Worm (Caenorhabditis elegans) whole organism, L2 larva: Measurements from ENCODE around the gene pch-2.
A peak's percentile ranks its signal among the peaks of the same experiment; 100 is the strongest.

Experiments
- C34F6.9 ChIP-seq: fragments of 150-350 bp; optimal IDR thresholded peaks from 2 replicates; lab custom pipeline; 2014; ENCODE audit warnings: missing biosample characterization, missing genetic modification characterization
- R02D3.7 ChIP-seq: fragments of 150-350 bp; optimal IDR thresholded peaks from 2 replicates; lab custom pipeline; 2014; ENCODE audit warnings: missing biosample characterization, missing genetic modification characterization
- alr-1 ChIP-seq: fragments of 150-350 bp; optimal IDR thresholded peaks from 2 replicates; lab custom pipeline; 2014; ENCODE audit warnings: missing biosample characterization, missing genetic modification characterization
- ama-1 ChIP-seq: fragments of 150-350 bp; optimal IDR thresholded peaks from 2 replicates; lab custom pipeline; 2018; ENCODE audit warnings: inconsistent platforms
- blmp-1 ChIP-seq: sonication (generic microtip); optimal IDR thresholded peaks from 2 replicates; lab custom pipeline; 2017; ENCODE audit warnings: missing genetic modification characterization, mild to moderate bottlenecking, missing compliant biosample characterization, antibody characterized with exemption, moderate library complexity; ENCODE audit not compliant: insufficient read depth
- ceh-16 ChIP-seq: fragments of 150-350 bp; optimal IDR thresholded peaks from 2 replicates; lab custom pipeline; 2014; ENCODE audit warnings: missing biosample characterization, missing genetic modification characterization
- ceh-82 ChIP-seq: fragments of 150-350 bp; optimal IDR thresholded peaks from 2 replicates; lab custom pipeline; 2014; ENCODE audit warnings: missing biosample characterization, missing genetic modification characterization
- egl-27 ChIP-seq: sonication (generic microtip); optimal IDR thresholded peaks from 3 replicates; lab custom pipeline; 2017; ENCODE audit warnings: missing biosample characterization, missing genetic modification reagents, missing genetic modification characterization
- elt-1 ChIP-seq: fragments of 150-350 bp; optimal IDR thresholded peaks from 2 replicates; lab custom pipeline; 2014; ENCODE audit warnings: missing biosample characterization, missing genetic modification characterization
- elt-3 ChIP-seq: sonication (generic microtip); optimal IDR thresholded peaks from 2 replicates; lab custom pipeline; 2017; ENCODE audit warnings: missing biosample characterization, missing genetic modification characterization
- fos-1 ChIP-seq: fragments of 150-350 bp; optimal IDR thresholded peaks from 2 replicates; lab custom pipeline; 2014; ENCODE audit warnings: missing biosample characterization, missing genetic modification characterization
- lin-11 ChIP-seq: fragments of 150-350 bp; sonication (generic microtip); optimal IDR thresholded peaks from 2 replicates; lab custom pipeline; 2014; ENCODE audit warnings: missing biosample characterization, missing genetic modification characterization, inconsistent platforms, mixed read lengths
- lin-13 ChIP-seq: fragments of 150-350 bp; optimal IDR thresholded peaks from 2 replicates; lab custom pipeline; 2014; ENCODE audit warnings: missing biosample characterization, missing genetic modification reagents, missing genetic modification characterization
- lin-39 ChIP-seq: fragments of 150-350 bp; optimal IDR thresholded peaks from 2 replicates; lab custom pipeline; 2014; ENCODE audit warnings: missing biosample characterization, missing genetic modification reagents, missing genetic modification characterization
- lsy-2 ChIP-seq, 2 experiments: fragments of 150-350 bp in 1 of 2; sonication (generic microtip) in 1 of 2; optimal IDR thresholded peaks; 2 replicates each; lab custom pipeline; 2014 to 2017; ENCODE audit warnings: missing biosample characterization in 2 of 2, missing genetic modification characterization in 2 of 2
- mbf-1 ChIP-seq: sonication (generic microtip); optimal IDR thresholded peaks from 2 replicates; lab custom pipeline; 2017; ENCODE audit warnings: missing biosample characterization, missing genetic modification characterization
- nhr-11 ChIP-seq: fragments of 150-350 bp; optimal IDR thresholded peaks from 2 replicates; lab custom pipeline; 2014; ENCODE audit warnings: missing biosample characterization, missing genetic modification characterization
- nhr-129 ChIP-seq: fragments of 150-350 bp; optimal IDR thresholded peaks from 2 replicates; lab custom pipeline; 2014; ENCODE audit warnings: missing biosample characterization, missing genetic modification characterization
- nhr-21 ChIP-seq: fragments of 150-350 bp; optimal IDR thresholded peaks from 2 replicates; lab custom pipeline; 2014; ENCODE audit warnings: missing biosample characterization, missing genetic modification characterization
- nhr-23 ChIP-seq: fragments of 150-350 bp; optimal IDR thresholded peaks from 2 replicates; lab custom pipeline; 2014; ENCODE audit warnings: missing biosample characterization, missing genetic modification reagents, missing genetic modification characterization
- nhr-237 ChIP-seq: fragments of 150-350 bp; optimal IDR thresholded peaks from 2 replicates; lab custom pipeline; 2014; ENCODE audit warnings: missing biosample characterization, missing genetic modification characterization
- nhr-25 ChIP-seq: fragments of 150-350 bp; sonication (generic microtip); optimal IDR thresholded peaks from 3 replicates; lab custom pipeline; 2014; ENCODE audit warnings: missing biosample characterization, missing genetic modification characterization
- nhr-6 ChIP-seq: fragments of 150-350 bp; optimal IDR thresholded peaks from 2 replicates; lab custom pipeline; 2014; ENCODE audit warnings: missing biosample characterization, missing genetic modification characterization
- nhr-77 ChIP-seq: fragments of 150-350 bp; optimal IDR thresholded peaks from 2 replicates; lab custom pipeline; 2014; ENCODE audit warnings: missing biosample characterization, missing genetic modification characterization
- peb-1 ChIP-seq: fragments of 150-350 bp; optimal IDR thresholded peaks from 2 replicates; lab custom pipeline; 2014; ENCODE audit warnings: missing biosample characterization, missing genetic modification characterization
- sem-4 ChIP-seq: fragments of 150-350 bp; optimal IDR thresholded peaks from 2 replicates; lab custom pipeline; 2014; ENCODE audit warnings: missing biosample characterization, missing genetic modification reagents, missing genetic modification characterization
- skn-1 ChIP-seq: sonication (generic microtip); optimal IDR thresholded peaks from 2 replicates; lab custom pipeline; 2017; ENCODE audit warnings: missing biosample characterization, missing genetic modification characterization
- sma-9 ChIP-seq, 2 experiments: fragments of 150-350 bp in 1 of 2; sonication (generic microtip) in 1 of 2; optimal IDR thresholded peaks; 2 replicates each; lab custom pipeline; 2014 to 2016; ENCODE audit warnings: missing genetic modification characterization in 2 of 2, mild to moderate bottlenecking in 1 of 2, missing biosample characterization in 1 of 2, missing compliant biosample characterization in 1 of 2, missing genetic modification reagents in 1 of 2, moderate library complexity in 1 of 2
- unc-39 ChIP-seq: fragments of 150-350 bp; optimal IDR thresholded peaks from 2 replicates; lab custom pipeline; 2014; ENCODE audit warnings: missing biosample characterization, missing genetic modification characterization
- unc-55 ChIP-seq: fragments of 150-350 bp; sonication (generic microtip); optimal IDR thresholded peaks from 3 replicates; lab custom pipeline; 2014; ENCODE audit warnings: missing biosample characterization, missing genetic modification reagents, missing genetic modification characterization
- unc-62 ChIP-seq: fragments of 150-350 bp; optimal IDR thresholded peaks from 2 replicates; lab custom pipeline; 2014; ENCODE audit warnings: missing biosample characterization, missing genetic modification reagents, missing genetic modification characterization
- ztf-1 ChIP-seq: fragments of 200-800 bp; sonication (Bioruptor generic); conservative IDR thresholded peaks from 2 replicates; pipeline ENCODE4 v1.3.6; 2022; ENCODE audit warnings: missing genetic modification characterization, missing compliant biosample characterization
- ztf-11 ChIP-seq: sonication (generic microtip); optimal IDR thresholded peaks from 2 replicates; lab custom pipeline; 2017; ENCODE audit warnings: missing biosample characterization, missing genetic modification characterization

pch-2 gene

DNA sequence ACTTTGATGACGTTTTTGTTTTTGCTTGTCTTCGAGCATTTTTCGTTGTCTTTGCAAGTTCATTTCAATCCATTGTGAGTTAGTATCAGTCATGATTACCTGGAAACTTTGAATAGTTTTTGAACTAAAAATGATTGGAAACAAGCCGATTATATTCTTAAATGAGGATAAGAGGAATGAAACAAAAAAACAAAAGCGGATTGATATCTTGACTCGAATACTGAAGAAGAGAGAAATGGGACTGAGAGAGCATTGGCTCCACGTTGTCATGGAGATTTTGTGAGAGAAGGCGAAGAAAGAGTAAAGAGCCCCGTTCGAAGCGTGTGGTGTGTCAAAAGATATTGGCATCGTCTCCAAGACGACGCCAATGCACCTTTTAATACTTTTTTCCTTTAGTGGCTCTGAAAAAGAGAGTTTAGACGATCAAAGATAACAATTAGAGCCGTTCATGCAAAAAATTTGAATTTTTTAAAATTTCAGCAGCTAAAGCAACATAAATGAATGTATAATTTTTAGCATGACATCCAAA, 1.2 kb upstream of the pch-2 start, which contains the start of the genes tub-1 and tmem-138:
Gene tub-1 (minus strand): TSS at position 101 of the 529 bp plus-strand sequence.
Gene tmem-138 (plus strand): TSS at position 479 of the 529 bp plus-strand sequence.
- TF ChIP-seq ztf-11 (tag; lab: Kevin White, UChicago) (no peak), nhr-23 (no peak), lin-13 (GFP tag; lab: Kevin White, UChicago) (no peak), elt-3 (tag; lab: Kevin White, UChicago) (no peak), sma-9 (GFP tag; optimal IDR thresholded peaks at IDR 0.05; lab: Kevin White, UChicago) (no peak), sma-9 (tag; optimal IDR thresholded peaks at IDR 0.05; lab: Kevin White, UChicago) (no peak), alr-1 (tag; lab: Kevin White, UChicago) (no peak), mbf-1 (no peak), unc-62 (GFP tag; lab: Kevin White, UChicago) (no peak), ama-1 (lab: Kevin White, UChicago) (no peak), nhr-11 (tag; lab: Kevin White, UChicago) (no peak), sem-4 (tag; lab: Kevin White, UChicago) (no peak)
- TF ChIP-seq, all 48 proteins: peak for 0

DNA sequence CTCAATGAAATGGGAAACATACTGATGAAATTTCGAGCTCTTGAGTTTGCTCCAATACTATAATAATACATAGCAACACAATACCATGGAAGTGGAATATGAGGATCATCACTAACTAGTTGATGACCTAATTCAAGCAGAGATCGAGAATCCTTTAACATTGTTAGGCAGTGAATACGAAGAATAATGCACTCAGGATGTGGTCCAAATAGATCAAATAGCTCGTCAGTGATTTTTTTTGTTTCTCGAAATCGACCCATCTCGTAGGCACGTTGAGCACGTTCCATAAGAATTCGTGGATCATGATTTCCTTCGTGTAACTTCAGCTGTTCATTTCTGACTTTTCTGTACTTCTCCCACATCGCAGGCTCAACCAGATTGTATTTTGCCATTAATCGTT, 2.8 kb downstream of the pch-2 start:
- TF ChIP-seq alr-1 (tag; lab: Kevin White, UChicago) (no peak), skn-1 (tag; lab: Kevin White, UChicago) (no peak), nhr-77 (tag; lab: Kevin White, UChicago) (no peak), egl-27 (tag; lab: Kevin White, UChicago) (no peak), sem-4 (tag; lab: Kevin White, UChicago) (no peak), unc-55 (GFP tag; lab: Kevin White, UChicago) (no peak), nhr-21 (tag; lab: Kevin White, UChicago) (no peak)
- TF ChIP-seq, all 48 proteins: peak for 0

DNA sequence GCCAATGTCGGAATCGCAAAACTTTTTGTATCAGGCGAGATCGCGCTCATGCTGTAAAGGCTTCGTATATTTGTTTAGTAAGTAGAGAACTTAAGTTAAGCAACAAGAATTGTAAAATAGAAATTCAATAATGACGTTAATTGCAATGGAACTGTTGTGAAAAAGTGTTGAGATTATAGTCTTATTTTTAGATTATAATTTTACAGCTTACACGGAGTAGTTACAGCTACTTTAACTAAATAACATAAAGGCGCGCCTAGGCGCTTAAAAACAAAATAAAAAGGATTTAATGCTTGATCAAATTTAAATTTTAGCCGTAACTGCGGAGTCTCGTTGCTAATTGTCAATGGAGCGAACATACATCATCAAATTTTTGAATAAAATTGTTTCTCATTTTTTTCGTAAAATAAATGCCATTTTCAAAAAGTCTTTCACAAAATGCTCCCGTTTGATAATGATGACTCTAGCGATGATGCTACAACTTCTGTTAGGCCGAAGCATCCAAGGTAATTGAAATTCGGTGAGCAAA, 4.0 kb downstream of the pch-2 start, which contains the start of the genes emb-27 and rrf-3:
Gene emb-27 (minus strand): TSS at position 51 of the 529 bp plus-strand sequence.
Gene rrf-3 (plus strand): TSS at position 346 of the 529 bp plus-strand sequence.
- no peak for TF ChIP-seq unc-39 (tag; lab: Kevin White, UChicago)
- no peak for TF ChIP-seq nhr-25 (tag; lab: Kevin White, UChicago)
- TF ChIP-seq C34F6.9 = peak; percentile 92
- TF ChIP-seq ama-1 (lab: Kevin White, UChicago) = no peak
- TF ChIP-seq alr-1 (tag; lab: Kevin White, UChicago) = no peak
- peak; percentile 49 for TF ChIP-seq nhr-129
- peak; percentile 15 to 78 for TF ChIP-seq lsy-2 (tag; optimal IDR thresholded peaks at IDR 0.05; lab: Kevin White, UChicago)
- TF ChIP-seq lin-39 (tag; lab: Kevin White, UChicago) = no peak
- peak; percentile 22 for TF ChIP-seq fos-1 (tag; lab: Kevin White, UChicago)
- TF ChIP-seq, all 48 proteins: peak for 4

DNA sequence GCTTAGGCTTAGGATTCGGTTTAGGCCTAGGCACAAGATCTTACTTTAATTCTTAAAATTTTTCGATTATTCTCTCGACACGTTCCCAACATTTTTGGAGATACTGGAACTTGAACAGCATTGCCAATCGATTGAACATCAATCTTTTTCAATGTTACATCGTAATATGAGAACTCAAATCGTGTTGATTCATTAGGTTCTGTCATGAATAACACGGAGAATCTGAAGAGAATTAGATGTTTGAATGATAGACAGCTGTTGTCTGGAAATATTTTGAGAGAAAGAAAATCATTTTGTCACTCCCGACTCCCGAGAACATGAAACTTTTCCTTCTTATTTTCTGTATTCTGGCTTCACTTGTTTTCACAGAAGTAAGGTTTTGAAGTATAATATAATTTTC, 11.1 kb downstream of the pch-2 start, which contains the start of gene T05C12.15:
Gene T05C12.15 (plus strand): TSS at position 301 of the 400 bp plus-strand sequence.
- TF ChIP-seq ama-1 (lab: Kevin White, UChicago) = no peak
- no peak for TF ChIP-seq lsy-2 (tag; optimal IDR thresholded peaks at IDR 0.05; lab: Kevin White, UChicago)
- TF ChIP-seq egl-27 (tag; lab: Kevin White, UChicago) = no peak
- no peak for TF ChIP-seq blmp-1 (tag; lab: Kevin White, UChicago)
- TF ChIP-seq lin-39 (tag; lab: Kevin White, UChicago) = no peak
- TF ChIP-seq unc-39 (tag; lab: Kevin White, UChicago) = no peak
- TF ChIP-seq fos-1 (tag; lab: Kevin White, UChicago) = no peak
- TF ChIP-seq ceh-16 (tag; lab: Kevin White, UChicago) = no peak
- TF ChIP-seq sem-4 (tag; lab: Kevin White, UChicago) = no peak
- TF ChIP-seq nhr-6 (tag; lab: Kevin White, UChicago) = no peak
- no peak for TF ChIP-seq ztf-1 (GFP tag; lab: Robert Waterston, UW)

DNA sequence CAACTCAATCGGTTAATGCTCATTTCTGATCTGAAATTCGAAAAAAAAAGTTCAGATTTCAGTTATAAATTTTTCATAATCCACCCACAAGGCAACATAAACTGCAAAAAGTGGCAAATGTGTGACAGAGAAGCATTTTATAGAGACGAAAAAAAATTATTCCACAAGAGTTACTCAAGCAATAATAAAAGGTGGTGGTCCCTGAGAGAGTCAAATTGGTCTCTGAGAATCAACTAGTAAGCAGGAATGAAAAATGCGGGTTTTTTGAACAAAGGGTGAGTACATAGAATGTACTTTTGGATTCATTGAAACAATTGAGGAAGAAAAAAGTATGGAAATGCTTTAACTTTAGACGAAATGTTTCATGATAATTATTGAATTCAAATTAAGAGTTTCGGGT, 12.2 kb downstream of the pch-2 start, which contains the start of gene T05C12.11:
Gene T05C12.11 (minus strand): TSS at position 101 of the 400 bp plus-strand sequence.
- TF ChIP-seq unc-55 (GFP tag; lab: Kevin White, UChicago) = no peak
- no peak for TF ChIP-seq nhr-25 (tag; lab: Kevin White, UChicago)
- TF ChIP-seq nhr-21 (tag; lab: Kevin White, UChicago) = no peak
- TF ChIP-seq ama-1 (lab: Kevin White, UChicago) = no peak
- TF ChIP-seq peb-1 (tag; lab: Kevin White, UChicago) = no peak
- TF ChIP-seq elt-1 (tag; lab: Kevin White, UChicago) = no peak
- no peak for TF ChIP-seq lin-11 (tag; lab: Kevin White, UChicago)
- no peak for TF ChIP-seq ceh-82 (tag; lab: Kevin White, UChicago)
- no peak for TF ChIP-seq R02D3.7
- TF ChIP-seq ztf-11 (tag; lab: Kevin White, UChicago) = no peak
- TF ChIP-seq nhr-11 (tag; lab: Kevin White, UChicago) = no peak
- no peak for TF ChIP-seq ztf-1 (GFP tag; lab: Robert Waterston, UW)
- no peak for TF ChIP-seq C34F6.9
- no peak for TF ChIP-seq nhr-237 (tag; lab: Kevin White, UChicago)
